Fruit fly (Drosophila melanogaster) whole organism, pupa: ENCODE measurements around the gene CG6712.

Experiments
- CG10348 ChIP-seq: fragments of 200-800 bp; sonication (Bioruptor generic); IDR thresholded peaks from 2 replicates; pipeline ENCODE4 v1.3.6; 2022; ENCODE audit warnings: missing biosample characterization, missing genetic modification characterization
- CG12605 ChIP-seq: fragments of 200-800 bp; sonication (Bioruptor generic); IDR thresholded peaks from 2 replicates; pipeline ENCODE4 v1.3.6; 2022; ENCODE audit warnings: missing biosample characterization, missing genetic modification characterization
- CG13204 ChIP-seq: fragments of 200-800 bp; sonication (Bioruptor generic); optimal IDR thresholded peaks from 2 replicates; lab custom pipeline; 2018; ENCODE audit warnings: missing biosample characterization, mild to moderate bottlenecking, missing genetic modification characterization, moderate library complexity
- CG14655 ChIP-seq: fragments of 200-800 bp; sonication (Bioruptor generic); optimal IDR thresholded peaks from 3 replicates; lab custom pipeline; 2017; ENCODE audit warnings: mild to moderate bottlenecking, missing biosample characterization, missing genetic modification reagents, missing genetic modification characterization
- CG15710 ChIP-seq: fragments of 200-800 bp; sonication (Bioruptor generic); optimal IDR thresholded peaks from 2 replicates; lab custom pipeline; 2018; ENCODE audit warnings: missing biosample characterization, mild to moderate bottlenecking, missing genetic modification characterization, moderate library complexity
- CG17806 ChIP-seq: fragments of 200-800 bp; sonication (Bioruptor generic); optimal IDR thresholded peaks from 2 replicates; lab custom pipeline; 2018; ENCODE audit warnings: missing biosample characterization, mild to moderate bottlenecking, missing genetic modification characterization, moderate library complexity
- CG32121 ChIP-seq: fragments of 200-800 bp; sonication (Bioruptor generic); IDR thresholded peaks from 2 replicates; pipeline ENCODE4 v1.3.6; 2022; ENCODE audit warnings: missing biosample characterization, missing genetic modification characterization
- CG34367 ChIP-seq: fragments of 200-800 bp; sonication (Bioruptor generic); optimal IDR thresholded peaks from 2 replicates; lab custom pipeline; 2018; ENCODE audit warnings: missing biosample characterization, mild to moderate bottlenecking, missing genetic modification characterization
- CG4496 ChIP-seq: fragments of 200-800 bp; sonication (Bioruptor generic); IDR thresholded peaks from 3 replicates; pipeline ENCODE4 v1.3.6; 2022; ENCODE audit warnings: missing biosample characterization, missing genetic modification characterization
- CG8159 ChIP-seq: fragments of 200-800 bp; sonication (Bioruptor generic); optimal IDR thresholded peaks from 3 replicates; lab custom pipeline; 2018; ENCODE audit warnings: missing biosample characterization, mild to moderate bottlenecking, missing genetic modification characterization, moderate library complexity
- CG8301 ChIP-seq: fragments of 200-800 bp; sonication (Bioruptor generic); optimal IDR thresholded peaks from 2 replicates; lab custom pipeline; 2018; ENCODE audit warnings: missing biosample characterization, mild to moderate bottlenecking, missing genetic modification characterization
- CG9948 ChIP-seq: fragments of 200-800 bp; sonication (Bioruptor generic); optimal IDR thresholded peaks from 2 replicates; lab custom pipeline; 2018; ENCODE audit warnings: missing biosample characterization, mild to moderate bottlenecking, missing genetic modification characterization, moderate library complexity
- D1 ChIP-seq: fragments of 200-800 bp; sonication (Bioruptor generic); optimal IDR thresholded peaks from 2 replicates; lab custom pipeline; 2018; ENCODE audit warnings: missing biosample characterization, mild to moderate bottlenecking, missing genetic modification characterization, moderate library complexity
- EcR ChIP-seq: fragments of 200-800 bp; sonication (Bioruptor generic); optimal IDR thresholded peaks from 3 replicates; lab custom pipeline; 2019; ENCODE audit warnings: missing biosample characterization, missing genetic modification characterization, mild to moderate bottlenecking, moderate library complexity, missing genetic modification reagents
- Ets98B ChIP-seq: fragments of 200-800 bp; sonication (Bioruptor generic); IDR thresholded peaks from 2 replicates; pipeline ENCODE4 v1.3.6; 2022; ENCODE audit warnings: missing biosample characterization, missing genetic modification characterization
- Pif1A ChIP-seq: fragments of 200-800 bp; sonication (Bioruptor generic); optimal IDR thresholded peaks from 3 replicates; lab custom pipeline; 2016; ENCODE audit warnings: missing biosample characterization, missing genetic modification characterization
- Pif1B ChIP-seq: fragments of 200-800 bp; sonication (Bioruptor generic); optimal IDR thresholded peaks from 3 replicates; lab custom pipeline; 2016; ENCODE audit warnings: missing biosample characterization, missing genetic modification characterization
- Snoo ChIP-seq: fragments of 200-800 bp; sonication (Bioruptor generic); optimal IDR thresholded peaks from 3 replicates; lab custom pipeline; 2017; ENCODE audit warnings: missing biosample characterization, mild to moderate bottlenecking, missing genetic modification characterization, inconsistent platforms
- fd96Ca ChIP-seq: fragments of 200-800 bp; sonication (Bioruptor generic); IDR thresholded peaks from 3 replicates; pipeline ENCODE4 v1.3.6; 2022; ENCODE audit warnings: missing biosample characterization, missing genetic modification characterization
- gl ChIP-seq: fragments of 200-800 bp; sonication (Bioruptor generic); optimal IDR thresholded peaks from 2 replicates; lab custom pipeline; 2018; ENCODE audit warnings: missing biosample characterization, mild to moderate bottlenecking, missing genetic modification characterization
- rn ChIP-seq: fragments of 200-800 bp; sonication (Bioruptor generic); IDR thresholded peaks from 2 replicates; pipeline ENCODE4 v1.3.6; 2022; ENCODE audit warnings: missing biosample characterization, missing genetic modification characterization

Gene CG6712

dm6 chr2L:12053365-12053764, 42.9 kb downstream of the CG6712 start:
- TF ChIP-seq Snoo (tag; lab: Kevin White, UChicago) = no peak
- TF ChIP-seq CG12605 (GFP tag; lab: Robert Waterston, UW) = peak; percentile 93

dm6 chr2L:12049133-12049532, 47.2 kb downstream of the CG6712 start, which contains the start of gene PLCXD:
Gene PLCXD (plus strand): TSS chr2L:12049418.
- TF ChIP-seq CG9948 (tag; lab: Kevin White, UChicago) (no peak), CG8159 (tag; lab: Kevin White, UChicago) (no peak), rn (GFP tag; lab: Robert Waterston, UW) (no peak), D1 (no peak), Ets98B (GFP tag; lab: Robert Waterston, UW) (no peak)

dm6 chr2L:12048723-12049122, 47.6 kb downstream of the CG6712 start, which contains the start of gene Plzf:
Gene Plzf (minus strand): TSS chr2L:12048918.
- TF ChIP-seq rn (GFP tag; lab: Robert Waterston, UW) = no peak
- TF ChIP-seq Pif1B (GFP tag; lab: Kevin White, UChicago) = no peak
- TF ChIP-seq CG12605 (GFP tag; lab: Robert Waterston, UW) = no peak
- TF ChIP-seq CG13204 (GFP tag; lab: Kevin White, UChicago) = no peak
- TF ChIP-seq CG17806 (tag; lab: Kevin White, UChicago) = no peak
- no peak for TF ChIP-seq CG8159 (tag; lab: Kevin White, UChicago)
- TF ChIP-seq Ets98B (GFP tag; lab: Robert Waterston, UW) = no peak
- no peak for TF ChIP-seq Pif1A (GFP tag; lab: Kevin White, UChicago)
- no peak for TF ChIP-seq D1
- TF ChIP-seq CG8301 (tag; lab: Kevin White, UChicago) = no peak
- no peak for TF ChIP-seq CG15710 (tag; lab: Kevin White, UChicago)
- no peak for TF ChIP-seq fd96Ca (GFP tag; lab: Robert Waterston, UW)
- no peak for TF ChIP-seq Snoo (tag; lab: Kevin White, UChicago)
- TF ChIP-seq CG14655 (GFP tag; lab: Kevin White, UChicago) = no peak
- no peak for TF ChIP-seq CG9948 (tag; lab: Kevin White, UChicago)
- TF ChIP-seq gl (tag; lab: Kevin White, UChicago) = no peak

dm6 chr2L:12046856-12047230, 49.5 kb downstream of the CG6712 start:
- no peak for TF ChIP-seq gl (tag; lab: Kevin White, UChicago)
- no peak for TF ChIP-seq CG13204 (GFP tag; lab: Kevin White, UChicago)
- TF ChIP-seq CG8159 (tag; lab: Kevin White, UChicago) = no peak
- TF ChIP-seq CG17806 (tag; lab: Kevin White, UChicago) = no peak
- TF ChIP-seq CG32121 (GFP tag; lab: Robert Waterston, UW) = no peak
- no peak for TF ChIP-seq Pif1A (GFP tag; lab: Kevin White, UChicago)
- no peak for TF ChIP-seq CG4496 (GFP tag; lab: Robert Waterston, UW)
- TF ChIP-seq CG12605 (GFP tag; lab: Robert Waterston, UW) = no peak
- TF ChIP-seq Pif1B (GFP tag; lab: Kevin White, UChicago) = no peak
- TF ChIP-seq CG15710 (tag; lab: Kevin White, UChicago) = no peak
- no peak for TF ChIP-seq EcR (GFP tag; lab: Kevin White, UChicago)
- no peak for TF ChIP-seq CG14655 (GFP tag; lab: Kevin White, UChicago)
- no peak for TF ChIP-seq Snoo (tag; lab: Kevin White, UChicago)
- TF ChIP-seq Ets98B (GFP tag; lab: Robert Waterston, UW) = no peak
- no peak for TF ChIP-seq D1
- no peak for TF ChIP-seq fd96Ca (GFP tag; lab: Robert Waterston, UW)
- TF ChIP-seq CG34367 (tag; lab: Kevin White, UChicago) = no peak

dm6 chr2L:12045941-12046855, 50.1 kb downstream of the CG6712 start, which contains the start of gene CG6770:
Gene CG6770 (minus strand): TSS chr2L:12046118.
- TF ChIP-seq CG17806 (tag; lab: Kevin White, UChicago) (peak; percentile 80), CG32121 (GFP tag; lab: Robert Waterston, UW) (peak; percentile 86), CG14655 (GFP tag; lab: Kevin White, UChicago) (peak; percentile 80), Pif1A (GFP tag; lab: Kevin White, UChicago) (peak; percentile 86), CG9948 (tag; lab: Kevin White, UChicago) (peak; percentile 72), EcR (GFP tag; lab: Kevin White, UChicago) (peak; percentile 72), CG8301 (tag; lab: Kevin White, UChicago) (peak; percentile 72), Pif1B (GFP tag; lab: Kevin White, UChicago) (peak; percentile 84), CG10348 (GFP tag; lab: Robert Waterston, UW) (no peak), Snoo (tag; lab: Kevin White, UChicago) (peak; percentile 92), CG4496 (GFP tag; lab: Robert Waterston, UW) (peak; percentile 92), Ets98B (GFP tag; lab: Robert Waterston, UW) (peak; percentile 89), CG13204 (GFP tag; lab: Kevin White, UChicago) (peak; percentile 39), CG12605 (GFP tag; lab: Robert Waterston, UW) (peak; percentile 90), gl (tag; lab: Kevin White, UChicago) (peak; percentile 20), CG8159 (tag; lab: Kevin White, UChicago) (peak; percentile 88), CG34367 (tag; lab: Kevin White, UChicago) (peak; percentile 73), CG15710 (tag; lab: Kevin White, UChicago) (peak; percentile 86), fd96Ca (GFP tag; lab: Robert Waterston, UW) (peak; percentile 86), D1 (peak; percentile 53), rn (GFP tag; lab: Robert Waterston, UW) (peak; percentile 74)
